Worm (Caenorhabditis elegans) whole organism, L3 larva: ENCODE results near the gene twk-20.

Experiments
- R02D3.7 ChIP-seq: fragments of 150-350 bp; optimal IDR thresholded peaks from 2 replicates; lab custom pipeline; 2014; ENCODE audit warnings: missing biosample characterization, missing genetic modification characterization
- ZK546.5 ChIP-seq: sonication (generic microtip); optimal IDR thresholded peaks from 2 replicates; lab custom pipeline; 2017; ENCODE audit warnings: missing biosample characterization, missing genetic modification characterization
- aly-2 ChIP-seq: fragments of 150-350 bp; optimal IDR thresholded peaks from 2 replicates; lab custom pipeline; 2014; ENCODE audit warnings: missing biosample characterization, missing genetic modification characterization
- ceh-16 ChIP-seq: sonication (generic microtip); optimal IDR thresholded peaks from 2 replicates; lab custom pipeline; 2017; ENCODE audit warnings: missing biosample characterization, missing genetic modification characterization
- ceh-28 ChIP-seq: fragments of 150-350 bp; optimal IDR thresholded peaks from 2 replicates; lab custom pipeline; 2014; ENCODE audit warnings: missing biosample characterization, missing genetic modification reagents, missing genetic modification characterization
- ceh-82 ChIP-seq: fragments of 150-350 bp; optimal IDR thresholded peaks from 2 replicates; lab custom pipeline; 2014; ENCODE audit warnings: missing biosample characterization, missing genetic modification characterization
- daf-12 ChIP-seq: fragments of 150-350 bp; optimal IDR thresholded peaks from 2 replicates; lab custom pipeline; 2014; ENCODE audit warnings: missing biosample characterization, missing genetic modification reagents, missing genetic modification characterization
- egl-27 ChIP-seq: sonication (generic microtip); optimal IDR thresholded peaks from 4 replicates; lab custom pipeline; 2017; ENCODE audit warnings: missing biosample characterization, missing genetic modification reagents, missing genetic modification characterization
- elt-1 ChIP-seq: fragments of 150-350 bp; optimal IDR thresholded peaks from 2 replicates; lab custom pipeline; 2014; ENCODE audit warnings: missing biosample characterization, missing genetic modification characterization
- elt-2 ChIP-seq: sonication (generic microtip); optimal IDR thresholded peaks from 2 replicates; lab custom pipeline; 2016; ENCODE audit warnings: missing genetic modification reagents, mild to moderate bottlenecking, missing genetic modification characterization, missing compliant biosample characterization
- elt-3 ChIP-seq, 3 experiments: fragments of 150-350 bp in 1 of 3; sonication (generic microtip) in 2 of 3; optimal IDR thresholded peaks; 2 replicates in 2 of 3; 4 replicates in 1 of 3; lab custom pipeline; 2014 to 2017; ENCODE audit warnings: missing biosample characterization in 3 of 3, missing genetic modification characterization in 3 of 3
- eor-1 ChIP-seq, 2 experiments: fragments of 150-350 bp; optimal IDR thresholded peaks; 2 replicates each; lab custom pipeline; 2014 to 2018; ENCODE audit warnings: missing biosample characterization in 2 of 2, missing genetic modification characterization in 2 of 2
- fkh-2 ChIP-seq: fragments of 150-350 bp; optimal IDR thresholded peaks from 2 replicates; lab custom pipeline; 2014; ENCODE audit warnings: missing biosample characterization, missing genetic modification reagents, missing genetic modification characterization
- fos-1 ChIP-seq: fragments of 150-350 bp; optimal IDR thresholded peaks from 2 replicates; lab custom pipeline; 2014; ENCODE audit warnings: missing biosample characterization, missing genetic modification characterization
- jun-1 ChIP-seq: fragments of 150-350 bp; optimal IDR thresholded peaks from 2 replicates; lab custom pipeline; 2014; ENCODE audit warnings: missing biosample characterization, missing genetic modification reagents, missing genetic modification characterization
- lin-39 ChIP-seq: fragments of 150-350 bp; optimal IDR thresholded peaks from 2 replicates; lab custom pipeline; 2018; ENCODE audit warnings: missing biosample characterization, missing genetic modification reagents, missing genetic modification characterization
- mdl-1 ChIP-seq: fragments of 150-350 bp; optimal IDR thresholded peaks from 2 replicates; lab custom pipeline; 2014; ENCODE audit warnings: missing biosample characterization, missing genetic modification characterization
- nfya-1 ChIP-seq: sonication (generic microtip); optimal IDR thresholded peaks from 2 replicates; lab custom pipeline; 2017; ENCODE audit warnings: missing genetic modification characterization, mild to moderate bottlenecking, missing compliant biosample characterization, antibody characterized with exemption, moderate library complexity; ENCODE audit not compliant: insufficient read depth
- nhr-23 ChIP-seq: fragments of 150-350 bp; optimal IDR thresholded peaks from 2 replicates; lab custom pipeline; 2014; ENCODE audit warnings: missing biosample characterization, missing genetic modification reagents, missing genetic modification characterization
- nhr-237 ChIP-seq: fragments of 150-350 bp; optimal IDR thresholded peaks from 2 replicates; lab custom pipeline; 2014; ENCODE audit warnings: missing biosample characterization, missing genetic modification characterization
- nhr-25 ChIP-seq: sonication (generic microtip); optimal IDR thresholded peaks from 2 replicates; lab custom pipeline; 2017; ENCODE audit warnings: missing biosample characterization, missing genetic modification characterization
- nhr-28 ChIP-seq: fragments of 150-350 bp; optimal IDR thresholded peaks from 2 replicates; lab custom pipeline; 2014; ENCODE audit warnings: missing biosample characterization, missing genetic modification characterization
- nhr-43 ChIP-seq: sonication (generic microtip); optimal IDR thresholded peaks from 2 replicates; lab custom pipeline; 2016; ENCODE audit warnings: mild to moderate bottlenecking, missing genetic modification characterization, missing compliant biosample characterization; ENCODE audit not compliant: poor library complexity, severe bottlenecking
- nhr-67 ChIP-seq: fragments of 150-350 bp; optimal IDR thresholded peaks from 2 replicates; lab custom pipeline; 2014; ENCODE audit warnings: missing biosample characterization, missing genetic modification characterization
- nhr-77 ChIP-seq: fragments of 150-350 bp; optimal IDR thresholded peaks from 2 replicates; lab custom pipeline; 2014; ENCODE audit warnings: missing biosample characterization, missing genetic modification characterization
- pha-4 ChIP-seq: fragments of 150-350 bp; optimal IDR thresholded peaks from 2 replicates; lab custom pipeline; 2014; ENCODE audit warnings: missing biosample characterization, missing genetic modification reagents, missing genetic modification characterization
- pqm-1 ChIP-seq: fragments of 150-350 bp; optimal IDR thresholded peaks from 2 replicates; lab custom pipeline; 2017; ENCODE audit warnings: missing biosample characterization, missing genetic modification characterization, inconsistent platforms
- snpc-4 ChIP-seq: fragments of 150-350 bp; optimal IDR thresholded peaks from 2 replicates; lab custom pipeline; 2014; ENCODE audit warnings: missing biosample characterization, missing genetic modification characterization
- tbx-2 ChIP-seq: sonication (generic microtip); optimal IDR thresholded peaks from 2 replicates; lab custom pipeline; 2016; ENCODE audit warnings: mild to moderate bottlenecking, missing genetic modification characterization, missing compliant biosample characterization
- zag-1 ChIP-seq: fragments of 150-350 bp; optimal IDR thresholded peaks from 2 replicates; lab custom pipeline; 2014; ENCODE audit warnings: missing biosample characterization, missing genetic modification characterization
- ztf-11 ChIP-seq: fragments of 150-350 bp; optimal IDR thresholded peaks from 2 replicates; lab custom pipeline; 2014; ENCODE audit warnings: missing biosample characterization, missing genetic modification characterization
- ztf-4 ChIP-seq: fragments of 150-350 bp; optimal IDR thresholded peaks from 2 replicates; lab custom pipeline; 2014; ENCODE audit warnings: missing biosample characterization, missing genetic modification characterization

twk-20 gene

DNA sequence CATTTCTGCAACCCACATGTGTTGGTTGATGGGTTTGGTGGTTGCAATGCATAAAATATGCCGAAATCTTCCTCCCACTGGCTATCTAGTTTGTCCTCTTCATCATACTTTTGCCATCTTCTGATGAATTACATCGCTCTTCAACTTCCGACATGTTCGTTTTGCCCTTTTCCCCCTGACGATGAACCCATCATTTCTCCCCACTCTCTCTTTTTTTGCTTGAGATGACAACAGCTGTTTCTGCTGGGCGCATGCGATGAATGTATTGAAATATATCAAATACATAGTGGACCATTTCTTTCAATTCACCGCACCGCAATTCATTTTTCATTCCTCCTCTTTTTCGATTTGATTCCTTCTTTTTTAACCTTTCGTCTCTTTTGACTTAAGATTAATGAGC, 31.3 kb downstream of the twk-20 start:
- no peak for TF ChIP-seq fos-1 (tag; lab: Kevin White, UChicago)
- peak; percentile 44 for TF ChIP-seq lin-39 (tag; lab: Kevin White, UChicago)
- TF ChIP-seq, all 47 proteins: peak for 1

DNA sequence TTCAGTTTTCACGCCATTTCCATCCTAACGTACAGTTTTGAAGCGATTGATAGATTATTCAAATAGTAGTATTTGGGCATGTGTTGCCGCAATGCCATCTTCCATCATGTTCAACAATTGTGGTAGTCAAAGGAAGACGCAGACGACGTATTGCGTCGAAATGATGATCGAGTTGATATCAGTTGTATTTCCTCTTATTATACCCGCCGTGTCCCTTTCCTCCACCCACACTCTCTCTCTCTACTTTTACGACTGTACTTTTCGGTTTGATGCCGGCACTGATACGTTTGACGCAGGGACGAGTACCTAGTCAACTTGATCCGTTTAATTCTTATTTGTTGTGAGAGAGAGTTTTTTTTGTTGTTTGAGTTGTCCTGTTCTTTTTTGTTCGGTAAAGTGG, 32.9 kb downstream of the twk-20 start:
- no peak for TF ChIP-seq nhr-23 (tag; lab: Kevin White, UChicago)
- peak; percentile 1 for TF ChIP-seq snpc-4
- no peak for TF ChIP-seq nhr-237 (tag; lab: Kevin White, UChicago)
- no peak for TF ChIP-seq R02D3.7 (tag; lab: Kevin White, UChicago)
- TF ChIP-seq nfya-1 (tag; lab: Kevin White, UChicago): no peak
- peak; percentile 73 for TF ChIP-seq elt-2 (tag; lab: Kevin White, UChicago)
- TF ChIP-seq pqm-1 (tag; lab: Kevin White, UChicago): peak; percentile 56
- TF ChIP-seq pha-4 (tag; lab: Kevin White, UChicago): peak; percentile 24

DNA sequence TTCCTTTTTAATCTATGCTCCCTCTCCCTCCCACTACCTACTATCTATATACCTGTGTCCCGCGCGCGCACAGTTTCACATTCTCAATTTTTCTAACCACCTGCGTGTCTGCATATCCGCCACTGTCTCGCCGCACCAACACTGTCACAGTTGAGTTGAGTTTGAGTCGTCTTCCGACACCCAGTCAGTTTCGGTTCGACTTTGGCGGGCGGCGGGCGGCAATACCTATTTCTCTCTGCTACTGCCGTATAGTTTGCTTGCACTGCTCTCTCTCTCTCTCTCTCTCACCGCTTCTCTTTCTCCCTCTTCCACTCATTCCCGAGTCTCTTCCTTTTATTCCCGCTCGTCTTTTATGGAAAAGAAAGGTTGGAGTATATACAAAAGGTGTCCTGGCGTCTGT, 35.8 kb downstream of the twk-20 start:
- TF ChIP-seq pha-4 (tag; lab: Kevin White, UChicago) (peak; percentile 37), jun-1 (tag; lab: Kevin White, UChicago) (peak; percentile 13), zag-1 (tag; lab: Kevin White, UChicago) (no peak), nhr-25 (tag; lab: Kevin White, UChicago) (peak; percentile 7), ceh-28 (tag; lab: Kevin White, UChicago) (no peak), elt-2 (tag; lab: Kevin White, UChicago) (peak; percentile 40), nhr-23 (tag; lab: Kevin White, UChicago) (peak; percentile 51)
- TF ChIP-seq, all 47 proteins: peak for 5

DNA sequence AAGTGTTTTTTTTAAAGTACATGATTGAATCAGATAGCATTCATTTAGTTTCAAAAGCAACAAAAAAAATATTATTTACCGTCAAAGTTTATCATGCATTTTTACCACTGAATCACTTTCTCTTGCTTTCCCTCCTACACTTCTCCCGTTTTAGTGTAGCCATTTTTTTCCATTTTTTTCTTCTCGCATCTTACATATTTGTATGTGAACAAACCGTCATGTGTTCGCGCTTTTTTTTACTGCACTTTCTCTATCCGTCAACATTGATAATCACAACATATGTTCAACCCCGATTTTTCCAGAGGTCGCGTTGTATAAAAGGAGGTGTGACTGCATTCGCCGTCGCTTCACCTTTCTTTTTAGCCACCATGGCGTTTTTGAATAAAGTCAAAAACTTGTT, 37.2 kb downstream of the twk-20 start, which contains the start of gene gck-4:
Gene gck-4 (plus strand): TSS at position 301 of the 400 bp plus-strand sequence.
- TF ChIP-seq elt-3 (tag; optimal IDR thresholded peaks at IDR 0.05; lab: Kevin White, UChicago) (no peak), nhr-77 (tag; lab: Kevin White, UChicago) (no peak), snpc-4 (no peak), elt-1 (tag; lab: Kevin White, UChicago) (no peak)
- TF ChIP-seq, all 47 proteins: peak for 0

DNA sequence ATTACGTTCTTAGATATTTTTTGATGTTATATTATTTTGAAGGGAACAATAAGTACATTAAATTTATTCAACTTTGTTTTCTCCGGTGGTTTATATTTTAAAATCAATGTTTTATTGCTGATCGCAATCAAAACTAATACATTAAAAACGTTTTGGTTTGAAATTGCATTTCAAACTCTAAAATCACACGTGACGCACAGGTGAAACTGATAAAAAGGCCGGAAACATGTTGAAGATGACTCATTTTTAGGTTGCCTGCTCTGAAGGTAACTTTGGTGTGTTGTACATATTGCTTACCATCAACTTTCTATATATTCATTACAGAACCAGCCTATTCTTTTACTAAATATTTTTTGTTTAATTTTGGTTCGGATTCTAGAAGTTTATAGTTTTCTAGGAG, 46.0 kb downstream of the twk-20 start:
- no peak for TF ChIP-seq mdl-1 (tag; lab: Kevin White, UChicago)
- no peak for TF ChIP-seq R02D3.7 (tag; lab: Kevin White, UChicago)
- TF ChIP-seq ztf-11 (tag; lab: Kevin White, UChicago): no peak
- TF ChIP-seq ceh-16 (tag; lab: Kevin White, UChicago): no peak
- no peak for TF ChIP-seq ceh-82 (tag; lab: Kevin White, UChicago)
- TF ChIP-seq snpc-4: no peak
- TF ChIP-seq jun-1 (tag; lab: Kevin White, UChicago): peak; percentile 59
- TF ChIP-seq eor-1 (tag; optimal IDR thresholded peaks at IDR 0.05; lab: Kevin White, UChicago): no peak
- TF ChIP-seq aly-2 (tag; lab: Kevin White, UChicago): no peak
- no peak for TF ChIP-seq ztf-4 (tag; lab: Kevin White, UChicago)
- TF ChIP-seq nhr-23 (tag; lab: Kevin White, UChicago): no peak
- no peak for TF ChIP-seq nhr-25 (tag; lab: Kevin White, UChicago)
- TF ChIP-seq fos-1 (tag; lab: Kevin White, UChicago): no peak
- TF ChIP-seq elt-1 (tag; lab: Kevin White, UChicago): no peak
- TF ChIP-seq egl-27: no peak
- peak; percentile 80 for TF ChIP-seq pqm-1 (tag; lab: Kevin White, UChicago)
- no peak for TF ChIP-seq ZK546.5 (tag; lab: Kevin White, UChicago)
- TF ChIP-seq fkh-2 (tag; lab: Kevin White, UChicago): no peak
- no peak for TF ChIP-seq nhr-67
- TF ChIP-seq elt-2 (tag; lab: Kevin White, UChicago): peak; percentile 64
- no peak for TF ChIP-seq nhr-43
- TF ChIP-seq tbx-2 (tag; lab: Kevin White, UChicago): no peak
- no peak for TF ChIP-seq nhr-28
- TF ChIP-seq pha-4 (tag; lab: Kevin White, UChicago): peak; percentile 36
- TF ChIP-seq daf-12 (tag; lab: Kevin White, UChicago): no peak
